Worm (Caenorhabditis elegans): ENCODE results near the gene fbxa-189.

fbxa-189 gene

ce11 chrV:17344876-17345275 lies at the start of gene fbxa-189, which contains the start of gene fbxa-188:
Gene fbxa-189 (plus strand): TSS chrV:17345214.
Gene fbxa-188 (minus strand): TSS chrV:17344926.
- TF ChIP-seq elt-2 (tag; optimal IDR thresholded peaks at IDR 0.05) (peak; percentile 51), aly-2 (tag; optimal IDR thresholded peaks at IDR 0.05) (no peak), mml-1 (tag; optimal IDR thresholded peaks at IDR 0.05) (no peak), egl-27 (tag; optimal IDR thresholded peaks at IDR 0.05) (no peak), pha-4 (tag; optimal IDR thresholded peaks at IDR 0.05) (peak; percentile 25), pqm-1 (tag; optimal IDR thresholded peaks at IDR 0.05) (peak; percentile 6)

ce11 chrV:17296443-17296842 lies 48.6 kb upstream of the fbxa-189 start:
- TF ChIP-seq ceh-82 (tag; optimal IDR thresholded peaks at IDR 0.05) (no peak), mdl-1 (tag; optimal IDR thresholded peaks at IDR 0.05) (no peak)

- TF ChIP-seq ztf-4 (tag; optimal IDR thresholded peaks at IDR 0.05), result no peak
- TF ChIP-seq elt-1 (tag; optimal IDR thresholded peaks at IDR 0.05), result no peak
Observed at ce11 chrV:17298657-17299056, 46.4 kb upstream of the fbxa-189 start.

- peak; percentile 10 for TF ChIP-seq elt-2 (tag; optimal IDR thresholded peaks at IDR 0.05)
- TF ChIP-seq nfya-1 (tag; optimal IDR thresholded peaks at IDR 0.05; ENCODE audit: insufficient read depth), result no peak
Observed at ce11 chrV:17301375-17301774, 43.6 kb upstream of the fbxa-189 start, which contains the start of gene K10G4.5. Gene K10G4.5 (minus strand): TSS chrV:17301475.

- TF ChIP-seq nhr-23 (tag; optimal IDR thresholded peaks at IDR 0.05) (no peak), ceh-82 (tag; optimal IDR thresholded peaks at IDR 0.05) (no peak), ztf-4 (tag; optimal IDR thresholded peaks at IDR 0.05) (no peak)
Observed at ce11 chrV:17302754-17303153, 42.3 kb upstream of the fbxa-189 start, which contains the start of gene sri-70. Gene sri-70 (plus strand): TSS chrV:17303054.

- TF ChIP-seq nhr-25 (tag; optimal IDR thresholded peaks at IDR 0.05), result no peak
- no peak for TF ChIP-seq unc-39 (tag; optimal IDR thresholded peaks at IDR 0.05)
Observed at ce11 chrV:17303392-17303791, 41.6 kb upstream of the fbxa-189 start.

- TF ChIP-seq unc-62 (GFP tag; optimal IDR thresholded peaks at IDR 0.05) (no peak), ama-1 (optimal IDR thresholded peaks at IDR 0.05) (no peak), ztf-11 (tag; optimal IDR thresholded peaks at IDR 0.05) (no peak), elt-1 (tag; optimal IDR thresholded peaks at IDR 0.05) (no peak), snpc-4 (tag; optimal IDR thresholded peaks at IDR 0.05) (no peak), lin-39 (tag; optimal IDR thresholded peaks at IDR 0.05) (no peak), ceh-16 (tag; optimal IDR thresholded peaks at IDR 0.05) (no peak)
Observed at ce11 chrV:17307926-17308325, 37.1 kb upstream of the fbxa-189 start.

ce11 chrV:17312386-17312785 lies 32.6 kb upstream of the fbxa-189 start, which contains the start of gene Y61B8B.3:
Gene Y61B8B.3 (minus strand): TSS chrV:17312486.
- no peak for TF ChIP-seq egl-27 (tag; optimal IDR thresholded peaks at IDR 0.05)

ce11 chrV:17315063-17315462 lies 30.0 kb upstream of the fbxa-189 start, which contains the start of gene F31E9.6:
Gene F31E9.6 (minus strand): TSS chrV:17315153.
- TF ChIP-seq nfya-1 (tag; optimal IDR thresholded peaks at IDR 0.05; ENCODE audit: insufficient read depth), result no peak
- TF ChIP-seq elt-1 (tag; optimal IDR thresholded peaks at IDR 0.05), result no peak
- no peak for TF ChIP-seq nhr-25 (tag; optimal IDR thresholded peaks at IDR 0.05)
- no peak for TF ChIP-seq ZK546.5 (tag; optimal IDR thresholded peaks at IDR 0.05)
- no peak for TF ChIP-seq elt-3 (tag; optimal IDR thresholded peaks at IDR 0.05)
- no peak for TF ChIP-seq nhr-67 (tag; optimal IDR thresholded peaks at IDR 0.05)
- TF ChIP-seq lin-39 (tag; optimal IDR thresholded peaks at IDR 0.05), result no peak
- TF ChIP-seq ceh-28 (tag; optimal IDR thresholded peaks at IDR 0.05), result no peak
- no peak for TF ChIP-seq ztf-4 (tag; optimal IDR thresholded peaks at IDR 0.05)
- TF ChIP-seq ceh-82 (tag; optimal IDR thresholded peaks at IDR 0.05), result no peak
- TF ChIP-seq jun-1 (tag; optimal IDR thresholded peaks at IDR 0.05), result no peak
- no peak for TF ChIP-seq nhr-12 (tag; optimal IDR thresholded peaks at IDR 0.05)
- TF ChIP-seq nhr-237 (tag; optimal IDR thresholded peaks at IDR 0.05), result no peak
- no peak for TF ChIP-seq nhr-77 (tag; optimal IDR thresholded peaks at IDR 0.05)
- TF ChIP-seq aly-2 (tag; optimal IDR thresholded peaks at IDR 0.05), result no peak
- no peak for TF ChIP-seq pqm-1 (tag; optimal IDR thresholded peaks at IDR 0.05)
- TF ChIP-seq zag-1 (tag; optimal IDR thresholded peaks at IDR 0.05), result no peak

Measured in whole organism, L3 larva.